Worm (Caenorhabditis elegans) whole organism, early embryonic: ENCODE data around the gene F42G4.7.

Experiments
- B0310.2 ChIP-seq: sonication (generic microtip); optimal IDR thresholded peaks from 2 replicates; lab custom pipeline; 2016; ENCODE audit warnings: mild to moderate bottlenecking, missing genetic modification characterization, missing compliant biosample characterization
- F13C5.2 ChIP-seq: sonication (generic microtip); optimal IDR thresholded peaks from 2 replicates; lab custom pipeline; 2017; ENCODE audit warnings: mild to moderate bottlenecking, missing genetic modification characterization, inconsistent platforms, missing compliant biosample characterization
- aly-1 ChIP-seq: sonication (generic microtip); optimal IDR thresholded peaks from 2 replicates; lab custom pipeline; 2016; ENCODE audit warnings: missing genetic modification characterization, missing compliant biosample characterization
- ama-1 ChIP-seq: fragments of 150-350 bp; optimal IDR thresholded peaks from 2 replicates; lab custom pipeline; 2014
- ceh-13 ChIP-seq: fragments of 200-800 bp; sonication (Bioruptor generic); optimal IDR thresholded peaks from 2 replicates; lab custom pipeline; 2018; ENCODE audit warnings: mild to moderate bottlenecking, missing genetic modification characterization, missing compliant biosample characterization
- ceh-36 ChIP-seq: sonication (generic microtip); optimal IDR thresholded peaks from 2 replicates; lab custom pipeline; 2016; ENCODE audit warnings: missing genetic modification characterization, inconsistent platforms, missing compliant biosample characterization
- ets-7 ChIP-seq: sonication (generic microtip); optimal IDR thresholded peaks from 2 replicates; lab custom pipeline; 2016; ENCODE audit warnings: missing genotype, missing genetic modification characterization, missing compliant biosample characterization
- flt-1 ChIP-seq: fragments of 200-800 bp; sonication (Bioruptor generic); IDR thresholded peaks from 2 replicates; pipeline ENCODE4 v1.3.6; 2022; ENCODE audit warnings: missing genetic modification characterization, missing compliant biosample characterization
- hmbx-1 ChIP-seq: sonication (generic microtip); optimal IDR thresholded peaks from 2 replicates; lab custom pipeline; 2016; ENCODE audit warnings: mild to moderate bottlenecking, missing genetic modification characterization, missing compliant biosample characterization
- hmg-4 ChIP-seq: fragments of 200-800 bp; sonication (Bioruptor generic); optimal IDR thresholded peaks from 2 replicates; lab custom pipeline; 2018; ENCODE audit warnings: mild to moderate bottlenecking, missing genetic modification characterization, missing compliant biosample characterization
- hnd-1 ChIP-seq: sonication (generic microtip); optimal IDR thresholded peaks from 2 replicates; lab custom pipeline; 2016; ENCODE audit warnings: missing genetic modification characterization, missing compliant biosample characterization
- pes-1 ChIP-seq: fragments of 200-800 bp; sonication (Bioruptor generic); IDR thresholded peaks from 2 replicates; pipeline ENCODE4 v1.3.6; 2022; ENCODE audit warnings: missing genetic modification reagents, missing genetic modification characterization, missing compliant biosample characterization
- scrt-1 ChIP-seq: fragments of 200-800 bp; sonication (Bioruptor generic); IDR thresholded peaks from 2 replicates; pipeline ENCODE4 v1.3.6; 2022; ENCODE audit warnings: missing genetic modification characterization, missing compliant biosample characterization
- sea-1 ChIP-seq: fragments of 200-800 bp; sonication (Bioruptor generic); conservative IDR thresholded peaks from 2 replicates; pipeline ENCODE4 v1.3.6; 2022; ENCODE audit warnings: missing genetic modification characterization, missing compliant biosample characterization
- tbx-11 ChIP-seq: fragments of 200-800 bp; sonication (Bioruptor generic); IDR thresholded peaks from 2 replicates; pipeline ENCODE4 v1.3.6; 2022; ENCODE audit warnings: missing genetic modification characterization, missing compliant biosample characterization
- tbx-37 ChIP-seq: fragments of 200-800 bp; sonication (Bioruptor generic); conservative IDR thresholded peaks from 2 replicates; pipeline ENCODE4 v1.3.6; 2022; ENCODE audit warnings: missing genetic modification reagents, missing genetic modification characterization, missing compliant biosample characterization
- tra-4 ChIP-seq: sonication (generic microtip); optimal IDR thresholded peaks from 2 replicates; lab custom pipeline; 2017; ENCODE audit warnings: missing genetic modification characterization, missing compliant biosample characterization

F42G4.7 gene

DNA sequence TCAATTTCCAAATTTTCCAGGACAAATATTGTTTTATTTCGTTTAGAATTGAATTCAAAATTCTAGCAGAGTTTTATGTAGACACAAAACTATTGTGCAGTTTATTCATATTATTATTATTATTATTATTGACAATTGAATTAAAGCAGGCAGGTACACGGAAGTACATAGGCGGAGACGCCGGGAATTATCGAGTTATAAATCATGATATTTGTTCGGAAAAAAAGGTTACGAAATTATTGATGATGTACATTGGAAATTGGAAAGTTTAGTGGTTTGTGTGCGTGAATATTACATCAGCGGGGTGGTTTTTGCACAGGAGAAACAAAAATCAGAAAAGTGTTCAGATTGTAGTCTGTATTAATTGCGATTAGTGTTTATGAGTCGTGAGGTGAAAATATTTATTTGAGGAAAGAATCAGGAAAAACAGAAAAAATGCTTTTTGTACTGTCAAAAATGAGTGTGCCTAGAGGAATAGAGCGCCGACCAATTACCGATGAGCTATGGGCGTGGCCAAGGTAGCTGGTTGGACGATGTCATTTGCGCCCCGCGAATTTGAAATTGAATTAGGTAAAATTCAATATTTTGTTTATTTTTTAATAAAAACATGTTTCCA is 29.3 kb upstream of the F42G4.7 start:
- no peak for TF ChIP-seq hmg-4 (GFP tag; lab: Kevin White, UChicago)
- TF ChIP-seq flt-1 (GFP tag; lab: Robert Waterston, UW): no peak
- TF ChIP-seq ets-7 (tag; lab: Kevin White, UChicago): no peak
- no peak for TF ChIP-seq pes-1
- TF ChIP-seq sea-1 (GFP tag; lab: Robert Waterston, UW): no peak
- no peak for TF ChIP-seq F13C5.2 (tag; lab: Kevin White, UChicago)
- TF ChIP-seq ama-1 (lab: Kevin White, UChicago): no peak
- TF ChIP-seq ceh-36 (tag; lab: Kevin White, UChicago): no peak
- no peak for TF ChIP-seq scrt-1
- no peak for TF ChIP-seq ceh-13 (GFP tag; lab: Kevin White, UChicago)
- no peak for TF ChIP-seq tbx-37
- TF ChIP-seq tra-4 (tag; lab: Kevin White, UChicago): no peak
- TF ChIP-seq hnd-1: no peak
- no peak for TF ChIP-seq aly-1
- TF ChIP-seq B0310.2 (tag; lab: Kevin White, UChicago): no peak
- no peak for TF ChIP-seq tbx-11 (GFP tag; lab: Robert Waterston, UW)
- no peak for TF ChIP-seq hmbx-1 (tag; lab: Kevin White, UChicago)

DNA sequence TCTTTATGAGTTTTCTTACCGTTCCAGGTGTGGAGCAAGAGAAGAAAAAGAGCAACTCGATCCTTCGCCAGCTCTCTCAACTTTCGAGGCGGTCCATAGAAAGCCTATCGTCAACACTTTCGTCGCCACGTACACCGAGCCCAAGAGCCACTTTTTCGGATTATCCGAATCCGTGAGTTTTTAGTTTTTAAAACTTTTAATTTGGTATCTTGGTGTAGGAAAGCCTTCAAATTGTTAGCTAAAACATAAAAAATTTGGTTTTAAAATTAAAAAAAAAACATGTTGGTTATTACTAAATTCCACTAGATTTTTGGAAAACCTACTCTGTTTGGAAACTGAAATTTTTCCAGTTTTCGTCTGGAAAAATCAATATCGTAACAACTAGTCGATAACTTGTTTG is 26.7 kb upstream of the F42G4.7 start:
- TF ChIP-seq ama-1 (lab: Kevin White, UChicago) (no peak), B0310.2 (tag; lab: Kevin White, UChicago) (no peak)

ce11 chrII:13073102-13073501 is 26.0 kb upstream of the F42G4.7 start, which contains the start of gene F42G4.5:
TSS of gene F42G4.5 (plus strand) at chrII:13073480.
- no peak for TF ChIP-seq ceh-13 (GFP tag; lab: Kevin White, UChicago)
- TF ChIP-seq F13C5.2 (tag; lab: Kevin White, UChicago): no peak
- no peak for TF ChIP-seq tra-4 (tag; lab: Kevin White, UChicago)
- no peak for TF ChIP-seq hmg-4 (GFP tag; lab: Kevin White, UChicago)
- TF ChIP-seq hnd-1: no peak
- TF ChIP-seq ama-1 (lab: Kevin White, UChicago): no peak
- no peak for TF ChIP-seq aly-1
- no peak for TF ChIP-seq scrt-1
- TF ChIP-seq hmbx-1 (tag; lab: Kevin White, UChicago): no peak
- TF ChIP-seq tbx-37: no peak
- TF ChIP-seq B0310.2 (tag; lab: Kevin White, UChicago): no peak
- no peak for TF ChIP-seq ceh-36 (tag; lab: Kevin White, UChicago)
- TF ChIP-seq ets-7 (tag; lab: Kevin White, UChicago): no peak

DNA sequence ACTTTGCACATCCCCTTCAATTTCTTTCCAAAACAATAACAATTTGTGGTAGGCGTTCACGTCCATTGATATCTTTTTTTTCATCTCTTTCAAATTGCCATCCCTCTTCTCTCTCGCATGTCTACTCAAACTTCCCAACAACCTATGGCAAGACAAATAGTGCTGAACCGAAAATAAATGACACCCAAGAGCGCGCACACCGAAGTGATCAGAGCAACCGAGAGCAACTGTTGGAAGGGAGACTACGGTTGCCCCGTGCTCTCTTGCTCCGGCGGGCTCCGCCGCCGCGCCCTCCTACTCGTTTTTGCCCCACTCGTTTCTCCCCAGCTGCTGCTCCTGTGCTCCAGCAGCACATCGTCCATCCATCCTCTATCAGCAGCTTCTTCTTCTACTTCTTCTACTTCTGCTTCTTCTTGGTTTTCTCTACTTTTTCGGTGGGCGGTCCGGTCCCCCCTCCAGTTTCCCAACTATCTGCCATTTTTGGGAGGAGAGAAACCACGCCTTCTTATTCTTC is 19.7 kb upstream of the F42G4.7 start:
- no peak for TF ChIP-seq pes-1
- TF ChIP-seq ceh-36 (tag; lab: Kevin White, UChicago): no peak
- no peak for TF ChIP-seq B0310.2 (tag; lab: Kevin White, UChicago)
- TF ChIP-seq aly-1: no peak
- TF ChIP-seq sea-1 (GFP tag; lab: Robert Waterston, UW): no peak
- TF ChIP-seq ceh-13 (GFP tag; lab: Kevin White, UChicago): no peak
- no peak for TF ChIP-seq scrt-1
- TF ChIP-seq tra-4 (tag; lab: Kevin White, UChicago): no peak
- TF ChIP-seq hmbx-1 (tag; lab: Kevin White, UChicago): no peak
- TF ChIP-seq F13C5.2 (tag; lab: Kevin White, UChicago): no peak
- no peak for TF ChIP-seq hnd-1
- TF ChIP-seq ets-7 (tag; lab: Kevin White, UChicago): no peak
- no peak for TF ChIP-seq tbx-11 (GFP tag; lab: Robert Waterston, UW)
- no peak for TF ChIP-seq tbx-37
- TF ChIP-seq flt-1 (GFP tag; lab: Robert Waterston, UW): no peak
- TF ChIP-seq ama-1 (lab: Kevin White, UChicago): no peak
- TF ChIP-seq hmg-4 (GFP tag; lab: Kevin White, UChicago): no peak

- TF ChIP-seq pes-1: no peak
- TF ChIP-seq flt-1 (GFP tag; lab: Robert Waterston, UW): no peak
- no peak for TF ChIP-seq scrt-1
- no peak for TF ChIP-seq ama-1 (lab: Kevin White, UChicago)
- no peak for TF ChIP-seq hmbx-1 (tag; lab: Kevin White, UChicago)
- TF ChIP-seq hmg-4 (GFP tag; lab: Kevin White, UChicago): no peak
- TF ChIP-seq F13C5.2 (tag; lab: Kevin White, UChicago): no peak
Observed at ce11 chrII:13065251-13065650, 18.2 kb upstream of the F42G4.7 start.

DNA sequence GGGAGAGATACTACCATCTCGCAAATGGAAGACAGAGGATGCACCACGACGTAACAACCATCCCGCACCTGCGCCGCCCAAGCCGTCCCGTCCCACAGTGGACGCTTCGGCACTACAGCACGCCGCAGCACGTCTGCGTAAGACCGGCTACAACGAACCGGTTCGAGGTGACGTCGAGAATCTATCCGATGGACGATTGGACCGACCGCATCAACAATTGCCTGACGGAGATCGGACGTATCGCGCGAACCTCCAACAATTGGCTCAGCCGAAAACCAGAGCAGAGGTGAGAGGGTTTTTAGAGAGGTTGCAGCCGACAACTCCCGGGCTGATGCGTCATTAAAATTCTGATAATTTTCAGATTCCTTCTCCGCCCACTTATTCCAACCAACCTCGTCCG is 12.1 kb upstream of the F42G4.7 start:
- TF ChIP-seq aly-1 (no peak), sea-1 (GFP tag; lab: Robert Waterston, UW) (no peak), pes-1 (no peak), tbx-11 (GFP tag; lab: Robert Waterston, UW) (no peak), hmbx-1 (tag; lab: Kevin White, UChicago) (no peak), scrt-1 (no peak), flt-1 (GFP tag; lab: Robert Waterston, UW) (no peak), F13C5.2 (tag; lab: Kevin White, UChicago) (no peak)

DNA sequence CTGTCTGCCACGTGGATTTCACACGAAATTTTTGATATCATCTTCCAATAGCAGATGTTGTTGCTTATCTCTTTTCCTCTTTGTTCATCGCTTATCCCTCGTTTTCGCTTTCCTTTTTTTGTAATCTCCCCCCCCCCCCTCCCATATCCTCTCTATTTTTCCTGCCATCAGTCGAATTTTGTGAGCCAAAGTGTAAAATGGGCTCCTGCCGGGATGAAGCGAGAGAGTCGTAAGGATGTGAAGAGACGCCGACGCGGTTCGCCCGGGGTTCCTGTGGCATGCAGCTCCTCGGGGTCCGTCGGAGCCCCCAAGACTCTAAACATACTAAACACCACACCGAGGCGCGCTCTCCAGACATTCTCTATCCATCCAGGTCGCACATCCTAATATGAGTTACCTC is 9.5 kb upstream of the F42G4.7 start, which contains the start of gene zyx-1:
Gene zyx-1 (plus strand): TSS at position 331 of the 400 bp plus-strand sequence.
- TF ChIP-seq F13C5.2 (tag; lab: Kevin White, UChicago) (no peak), ceh-13 (GFP tag; lab: Kevin White, UChicago) (no peak), ama-1 (lab: Kevin White, UChicago) (no peak), aly-1 (no peak), scrt-1 (no peak), B0310.2 (tag; lab: Kevin White, UChicago) (no peak), ets-7 (tag; lab: Kevin White, UChicago) (no peak), hmg-4 (GFP tag; lab: Kevin White, UChicago) (no peak), flt-1 (GFP tag; lab: Robert Waterston, UW) (no peak), hnd-1 (no peak), hmbx-1 (tag; lab: Kevin White, UChicago) (no peak), sea-1 (GFP tag; lab: Robert Waterston, UW) (no peak), tbx-37 (no peak), tbx-11 (GFP tag; lab: Robert Waterston, UW) (no peak), tra-4 (tag; lab: Kevin White, UChicago) (no peak), ceh-36 (tag; lab: Kevin White, UChicago) (no peak), pes-1 (no peak)
